Worm (Caenorhabditis elegans) whole organism, L1 larva: ENCODE results near the gene zyg-11.

Source experiments
- C04F5.9 ChIP-seq: sonication (generic microtip); optimal IDR thresholded peaks from 2 replicates; lab custom pipeline; 2016; ENCODE audit warnings: missing genetic modification characterization, missing compliant biosample characterization
- C16A3.4 ChIP-seq: fragments of 150-350 bp; optimal IDR thresholded peaks from 2 replicates; lab custom pipeline; 2014; ENCODE audit warnings: missing biosample characterization, missing genetic modification characterization
- F16B12.6 ChIP-seq: fragments of 150-350 bp; optimal IDR thresholded peaks from 2 replicates; lab custom pipeline; 2014; ENCODE audit warnings: missing biosample characterization, missing genetic modification characterization
- aha-1 ChIP-seq: fragments of 150-350 bp; optimal IDR thresholded peaks from 2 replicates; lab custom pipeline; 2014; ENCODE audit warnings: missing biosample characterization, missing genetic modification characterization
- aly-2 ChIP-seq: fragments of 150-350 bp; optimal IDR thresholded peaks from 2 replicates; lab custom pipeline; 2014; ENCODE audit warnings: missing biosample characterization, missing genetic modification characterization
- ama-1 ChIP-seq: fragments of 150-350 bp; optimal IDR thresholded peaks from 2 replicates; lab custom pipeline; 2014
- ceh-8 ChIP-seq: fragments of 200-800 bp; sonication (Bioruptor generic); optimal IDR thresholded peaks from 2 replicates; lab custom pipeline; 2018; ENCODE audit warnings: mild to moderate bottlenecking, missing genetic modification characterization, moderate library complexity, missing compliant biosample characterization
- ces-1 ChIP-seq: fragments of 150-350 bp; optimal IDR thresholded peaks from 2 replicates; lab custom pipeline; 2014; ENCODE audit warnings: missing biosample characterization, missing genetic modification reagents, missing genetic modification characterization
- dsc-1 ChIP-seq: sonication (generic microtip); optimal IDR thresholded peaks from 2 replicates; lab custom pipeline; 2016; ENCODE audit warnings: mild to moderate bottlenecking, missing genetic modification characterization, missing compliant biosample characterization
- efl-1 ChIP-seq, 4 experiments: fragments of 150-350 bp; optimal IDR thresholded peaks in 3 of 4; peaks in 1 of 4; 1 replicate in 1 of 4; 2 replicates in 3 of 4; lab custom pipeline; 2014; ENCODE audit warnings: missing biosample characterization in 2 of 4, missing genetic modification characterization in 2 of 4, missing genetic modification reagents in 2 of 4
- efl-3 ChIP-seq: fragments of 200-800 bp; sonication (Bioruptor generic); optimal IDR thresholded peaks from 2 replicates; lab custom pipeline; 2018; ENCODE audit warnings: mild to moderate bottlenecking, missing genetic modification characterization, missing compliant biosample characterization
- egl-13 ChIP-seq: sonication (generic microtip); optimal IDR thresholded peaks from 2 replicates; lab custom pipeline; 2016; ENCODE audit warnings: missing genotype, missing genetic modification reagents, missing genetic modification characterization, missing compliant biosample characterization
- egl-27 ChIP-seq, 2 experiments: fragments of 150-350 bp in 1 of 2; sonication (generic microtip); optimal IDR thresholded peaks; 3 replicates each; lab custom pipeline; 2017 to 2018; ENCODE audit warnings: missing biosample characterization in 2 of 2, missing genetic modification characterization in 2 of 2, missing genetic modification reagents in 2 of 2
- fkh-10 ChIP-seq: sonication (generic microtip); optimal IDR thresholded peaks from 2 replicates; lab custom pipeline; 2017; ENCODE audit warnings: missing biosample characterization, missing genetic modification reagents, missing genetic modification characterization
- fkh-4 ChIP-seq: sonication (generic microtip); optimal IDR thresholded peaks from 2 replicates; lab custom pipeline; 2016; ENCODE audit warnings: missing compliant biosample characterization, missing genetic modification characterization, borderline replicate concordance
- fkh-8 ChIP-seq: sonication (generic microtip); optimal IDR thresholded peaks from 2 replicates; lab custom pipeline; 2016; ENCODE audit warnings: mild to moderate bottlenecking, missing genetic modification characterization, missing compliant biosample characterization
- fos-1 ChIP-seq: fragments of 150-350 bp; optimal IDR thresholded peaks from 2 replicates; lab custom pipeline; 2014; ENCODE audit warnings: missing biosample characterization, missing genetic modification characterization
- grh-1 ChIP-seq: fragments of 200-800 bp; sonication (Bioruptor generic); IDR thresholded peaks from 2 replicates; pipeline ENCODE4 v1.3.6; 2022; ENCODE audit warnings: missing genetic modification reagents, missing genetic modification characterization, missing compliant biosample characterization
- hpl-2 ChIP-seq: fragments of 150-350 bp; optimal IDR thresholded peaks from 2 replicates; lab custom pipeline; 2014; ENCODE audit warnings: missing biosample characterization, missing genetic modification reagents, missing genetic modification characterization
- isw-1 ChIP-seq: fragments of 200-800 bp; sonication (Bioruptor generic); IDR thresholded peaks from 2 replicates; pipeline ENCODE4 v1.3.6; 2022; ENCODE audit warnings: missing genetic modification characterization, missing compliant biosample characterization
- jun-1 ChIP-seq: fragments of 150-350 bp; optimal IDR thresholded peaks from 2 replicates; lab custom pipeline; 2014; ENCODE audit warnings: missing biosample characterization, missing genetic modification reagents, missing genetic modification characterization
- lin-13 ChIP-seq: fragments of 150-350 bp; optimal IDR thresholded peaks from 2 replicates; lab custom pipeline; 2014; ENCODE audit warnings: missing biosample characterization, missing genetic modification reagents, missing genetic modification characterization
- lin-15B ChIP-seq: fragments of 150-350 bp; sonication (generic microtip); optimal IDR thresholded peaks from 3 replicates; lab custom pipeline; 2014; ENCODE audit warnings: missing biosample characterization, missing genetic modification characterization
- lin-35 ChIP-seq, 2 experiments: fragments of 150-350 bp; optimal IDR thresholded peaks; 2 replicates each; lab custom pipeline; 2014; ENCODE audit warnings: missing biosample characterization in 2 of 2, missing genetic modification characterization in 2 of 2, missing genetic modification reagents in 2 of 2
- lin-39 ChIP-seq: fragments of 150-350 bp; optimal IDR thresholded peaks from 2 replicates; lab custom pipeline; 2014; ENCODE audit warnings: missing biosample characterization, missing genetic modification reagents, missing genetic modification characterization
- lsy-2 ChIP-seq, 2 experiments: fragments of 150-350 bp; optimal IDR thresholded peaks; 2 replicates each; lab custom pipeline; 2014; ENCODE audit warnings: missing biosample characterization in 2 of 2, missing genetic modification characterization in 2 of 2
- mef-2 ChIP-seq: fragments of 150-350 bp; optimal IDR thresholded peaks from 2 replicates; lab custom pipeline; 2014; ENCODE audit warnings: missing biosample characterization, missing genetic modification characterization
- mep-1 ChIP-seq: fragments of 150-350 bp; optimal IDR thresholded peaks from 2 replicates; lab custom pipeline; 2014; ENCODE audit warnings: missing biosample characterization, missing genetic modification characterization
- nhr-11 ChIP-seq: fragments of 150-350 bp; optimal IDR thresholded peaks from 2 replicates; lab custom pipeline; 2014; ENCODE audit warnings: missing biosample characterization, missing genetic modification characterization
- nhr-12 ChIP-seq: sonication (generic microtip); optimal IDR thresholded peaks from 2 replicates; lab custom pipeline; 2017; ENCODE audit warnings: missing biosample characterization, missing genetic modification characterization
- nhr-19 ChIP-seq: fragments of 200-800 bp; sonication (Bioruptor generic); conservative IDR thresholded peaks from 2 replicates; pipeline ENCODE4 v1.3.6; 2022; ENCODE audit warnings: missing genetic modification characterization, missing compliant biosample characterization
- nhr-237 ChIP-seq: fragments of 150-350 bp; optimal IDR thresholded peaks from 2 replicates; lab custom pipeline; 2014; ENCODE audit warnings: missing biosample characterization, missing genetic modification characterization
- nhr-47 ChIP-seq: sonication (generic microtip); optimal IDR thresholded peaks from 2 replicates; lab custom pipeline; 2016; ENCODE audit warnings: mild to moderate bottlenecking, missing genetic modification characterization, moderate library complexity, missing compliant biosample characterization
- nhr-71 ChIP-seq: sonication (generic microtip); optimal IDR thresholded peaks from 2 replicates; lab custom pipeline; 2016; ENCODE audit warnings: mild to moderate bottlenecking, missing genetic modification characterization, moderate library complexity, missing compliant biosample characterization
- nhr-76 ChIP-seq: sonication (generic microtip); optimal IDR thresholded peaks from 2 replicates; lab custom pipeline; 2017; ENCODE audit warnings: missing biosample characterization, missing genetic modification characterization
- nhr-84 ChIP-seq: sonication (generic microtip); optimal IDR thresholded peaks from 2 replicates; lab custom pipeline; 2017; ENCODE audit warnings: missing biosample characterization, missing genetic modification characterization
- nhr-90 ChIP-seq: sonication (generic microtip); optimal IDR thresholded peaks from 2 replicates; lab custom pipeline; 2016; ENCODE audit warnings: mild to moderate bottlenecking, missing genetic modification characterization, missing compliant biosample characterization; ENCODE audit not compliant: poor library complexity
- pag-3 ChIP-seq: sonication (generic microtip); optimal IDR thresholded peaks from 2 replicates; lab custom pipeline; 2017; ENCODE audit warnings: missing genetic modification characterization, mild to moderate bottlenecking, missing compliant biosample characterization, antibody characterized with exemption, borderline replicate concordance; ENCODE audit not compliant: insufficient read depth
- sox-4 ChIP-seq: sonication (generic microtip); optimal IDR thresholded peaks from 2 replicates; lab custom pipeline; 2016; ENCODE audit warnings: missing genetic modification characterization, missing compliant biosample characterization
- sptf-1 ChIP-seq: fragments of 150-350 bp; optimal IDR thresholded peaks from 2 replicates; lab custom pipeline; 2014; ENCODE audit warnings: missing biosample characterization, missing genetic modification characterization
- swsn-7 ChIP-seq: sonication (generic microtip); optimal IDR thresholded peaks from 2 replicates; lab custom pipeline; 2016; ENCODE audit warnings: missing genetic modification characterization, missing compliant biosample characterization
- unc-130 ChIP-seq: fragments of 150-350 bp; optimal IDR thresholded peaks from 2 replicates; lab custom pipeline; 2017; ENCODE audit warnings: missing biosample characterization, missing genetic modification characterization, inconsistent platforms
- unc-30 ChIP-seq: sonication (generic microtip); optimal IDR thresholded peaks from 2 replicates; lab custom pipeline; 2017; ENCODE audit warnings: missing biosample characterization, missing genetic modification characterization
- unc-86 ChIP-seq: sonication (generic microtip); optimal IDR thresholded peaks from 2 replicates; lab custom pipeline; 2016; ENCODE audit warnings: missing genetic modification characterization, missing compliant biosample characterization
- unc-98 ChIP-seq: fragments of 200-800 bp; sonication (Bioruptor generic); IDR thresholded peaks from 2 replicates; pipeline ENCODE4 v1.3.6; 2022; ENCODE audit warnings: missing genetic modification characterization, missing compliant biosample characterization
- vab-15 ChIP-seq: sonication (generic microtip); optimal IDR thresholded peaks from 2 replicates; lab custom pipeline; 2017; ENCODE audit warnings: missing genotype, mild to moderate bottlenecking, missing genetic modification characterization, missing compliant biosample characterization
- xbp-1 ChIP-seq: sonication (generic microtip); optimal IDR thresholded peaks from 2 replicates; lab custom pipeline; 2016; ENCODE audit warnings: missing genetic modification characterization, missing compliant biosample characterization
- zag-1 ChIP-seq: fragments of 150-350 bp; optimal IDR thresholded peaks from 2 replicates; lab custom pipeline; 2014; ENCODE audit warnings: missing biosample characterization, missing genetic modification characterization
- zip-4 ChIP-seq: fragments of 200-800 bp; sonication (Bioruptor generic); optimal IDR thresholded peaks from 2 replicates; lab custom pipeline; 2018; ENCODE audit warnings: mild to moderate bottlenecking, missing genetic modification characterization, moderate library complexity, missing compliant biosample characterization

The zyg-11 gene

ce11 chrII:8058769-8059168 is 41.3 kb downstream of the zyg-11 start, which contains the start of gene T05H10.8:
Gene T05H10.8 (plus strand): TSS chrII:8059069.
- TF ChIP-seq fkh-8 (tag; lab: Kevin White, UChicago) (no peak), dsc-1 (tag; lab: Kevin White, UChicago) (peak; percentile 20)

ce11 chrII:8059532-8059931 is 42.1 kb downstream of the zyg-11 start:
- TF ChIP-seq lin-15B (tag; lab: Kevin White, UChicago) (no peak), lsy-2 (tag; optimal IDR thresholded peaks at IDR 0.05; lab: Kevin White, UChicago) (no peak), vab-15 (tag; lab: Kevin White, UChicago) (no peak), nhr-76 (tag; lab: Kevin White, UChicago) (no peak), grh-1 (GFP tag; lab: Robert Waterston, UW) (no peak), nhr-47 (tag; lab: Kevin White, UChicago) (peak; percentile 55), unc-30 (no peak), egl-13 (peak; percentile 64), nhr-71 (peak; percentile 41), lin-39 (tag; lab: Kevin White, UChicago) (no peak), ama-1 (lab: Kevin White, UChicago) (no peak), hpl-2 (no peak), dsc-1 (tag; lab: Kevin White, UChicago) (peak; percentile 95), efl-3 (GFP tag; lab: Kevin White, UChicago) (no peak), sptf-1 (no peak), zag-1 (no peak), mep-1 (tag; lab: Kevin White, UChicago) (no peak), fkh-8 (tag; lab: Kevin White, UChicago) (peak; percentile 47), C16A3.4 (tag; lab: Kevin White, UChicago) (no peak), nhr-11 (peak; percentile 66), nhr-237 (tag; lab: Kevin White, UChicago) (no peak)

DNA sequence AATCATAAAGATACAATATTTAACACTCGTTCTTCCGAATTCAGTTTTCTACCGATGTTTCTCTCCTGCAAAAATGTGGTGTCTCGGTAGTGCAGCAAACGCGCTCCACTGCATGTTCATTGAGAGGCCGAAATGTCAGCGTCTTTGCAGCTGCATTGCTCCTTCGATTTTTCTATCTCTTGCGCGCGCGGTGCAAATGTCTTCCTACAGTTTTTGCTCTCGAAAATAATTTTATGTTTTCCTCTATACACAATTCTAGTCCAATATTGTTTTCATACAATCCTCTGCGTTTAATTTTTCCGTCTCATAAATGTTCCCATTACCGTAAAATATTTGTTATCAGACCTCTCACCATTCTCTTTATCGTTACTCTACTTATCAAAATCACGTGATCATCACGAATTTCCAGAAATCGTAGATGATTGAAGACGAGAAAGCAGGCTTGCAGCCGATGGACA is 44.9 kb downstream of the zyg-11 start, which contains the start of gene ufd-2:
ufd-2 (plus strand) TSS at position 408 of the 458 bp plus-strand sequence.
- TF ChIP-seq nhr-90 (tag; lab: Kevin White, UChicago): peak; percentile 60
- peak; percentile 53 for TF ChIP-seq lin-13 (GFP tag; lab: Kevin White, UChicago)
- peak; percentile 55 for TF ChIP-seq swsn-7 (tag; lab: Kevin White, UChicago)
- peak; percentile 17 for TF ChIP-seq fos-1 (tag; lab: Kevin White, UChicago)
- TF ChIP-seq nhr-71: peak; percentile 74
- TF ChIP-seq fkh-4 (tag; lab: Kevin White, UChicago): no peak
- peak; percentile 54 for TF ChIP-seq xbp-1 (tag; lab: Kevin White, UChicago)
- TF ChIP-seq zip-4: no peak
- peak; percentile 16 for TF ChIP-seq unc-130 (tag; lab: Kevin White, UChicago)
- peak; percentile 77 to 81 for TF ChIP-seq efl-1 (optimal IDR thresholded peaks at IDR 0.05; lab: Kevin White, UChicago)
- peak; percentile 70 to 96 for TF ChIP-seq efl-1 (GFP tag; optimal IDR thresholded peaks at IDR 0.05 in 1 of 2; lab: Kevin White, UChicago)
- TF ChIP-seq unc-86 (tag; lab: Kevin White, UChicago): peak; percentile 46
- TF ChIP-seq pag-3 (tag; lab: Kevin White, UChicago): no peak
- TF ChIP-seq unc-98 (GFP tag; lab: Robert Waterston, UW): no peak
- no peak for TF ChIP-seq egl-27 (tag; optimal IDR thresholded peaks at IDR 0.05; lab: Kevin White, UChicago)
- TF ChIP-seq lin-15B (tag; lab: Kevin White, UChicago): peak; percentile 90
- no peak for TF ChIP-seq sox-4 (tag; lab: Kevin White, UChicago)
- peak; percentile 44 for TF ChIP-seq nhr-19
- peak; percentile 66 for TF ChIP-seq F16B12.6 (tag; lab: Kevin White, UChicago)
- no peak for TF ChIP-seq aha-1
- TF ChIP-seq ceh-8 (GFP tag; lab: Kevin White, UChicago): no peak
- peak; percentile 64 for TF ChIP-seq nhr-47 (tag; lab: Kevin White, UChicago)
- TF ChIP-seq lin-35 (GFP tag; optimal IDR thresholded peaks at IDR 0.05; lab: Kevin White, UChicago): peak; percentile 72 to 83
- no peak for TF ChIP-seq nhr-84 (tag; lab: Kevin White, UChicago)
- no peak for TF ChIP-seq ama-1 (lab: Kevin White, UChicago)
- TF ChIP-seq isw-1 (GFP tag; lab: Robert Waterston, UW): peak; percentile 22
- TF ChIP-seq C04F5.9 (tag; lab: Kevin White, UChicago): peak; percentile 11
- peak; percentile 50 for TF ChIP-seq jun-1 (tag; lab: Kevin White, UChicago)
- no peak for TF ChIP-seq aly-2
- TF ChIP-seq mef-2 (tag; lab: Kevin White, UChicago): no peak
- TF ChIP-seq ces-1 (GFP tag; lab: Kevin White, UChicago): no peak
- TF ChIP-seq hpl-2: no peak
- TF ChIP-seq nhr-76 (tag; lab: Kevin White, UChicago): no peak
- no peak for TF ChIP-seq nhr-12
- peak; percentile 16 for TF ChIP-seq fkh-10 (GFP tag; lab: Kevin White, UChicago)
- TF ChIP-seq nhr-11: no peak
- no peak for TF ChIP-seq efl-3 (GFP tag; lab: Kevin White, UChicago)
